Fruit fly (Drosophila melanogaster) whole organism, embryonic: ENCODE data around the gene CG32573.

ENCODE experiments used
- Antp ChIP-seq: fragments of 200-800 bp; sonication (Bioruptor generic); optimal IDR thresholded peaks from 3 replicates; lab custom pipeline; 2016; ENCODE audit warnings: missing biosample characterization, missing genetic modification characterization
- CG30020 ChIP-seq: fragments of 200-800 bp; optimal IDR thresholded peaks from 2 replicates; lab custom pipeline; 2019; ENCODE audit warnings: missing biosample characterization, mild to moderate bottlenecking, missing genetic modification characterization, moderate library complexity
- CG6683 ChIP-seq: fragments of 200-800 bp; sonication (Bioruptor generic); optimal IDR thresholded peaks from 2 replicates; lab custom pipeline; 2017; ENCODE audit warnings: missing biosample characterization, mild to moderate bottlenecking, missing genetic modification characterization, missing genetic modification reagents
- D ChIP-seq, 2 experiments: fragments of 200-800 bp in 1 of 2; fragments of >200 bp in 1 of 2; sonication (Bioruptor generic) in 1 of 2; optimal IDR thresholded peaks; 2 replicates in 1 of 2; 3 replicates in 1 of 2; lab custom pipeline; 2017; ENCODE audit warnings: mild to moderate bottlenecking in 1 of 2, missing biosample characterization in 1 of 2, missing genetic modification characterization in 1 of 2, missing genetic modification reagents in 1 of 2
- Dfd ChIP-seq, 2 experiments: fragments of >200 bp; optimal IDR thresholded peaks; 2 replicates each; lab custom pipeline; 2017; ENCODE audit warnings: missing biosample characterization in 2 of 2, missing genetic modification characterization in 2 of 2
- Dll ChIP-seq: fragments of 200-800 bp; sonication (Bioruptor generic); IDR thresholded peaks from 4 replicates; pipeline ENCODE4 v1.3.6; 2022; ENCODE audit warnings: missing biosample characterization, missing genetic modification characterization; ENCODE audit not compliant: partially characterized antibody
- Lpt ChIP-seq: fragments of >200 bp; optimal IDR thresholded peaks from 2 replicates; lab custom pipeline; 2018; ENCODE audit warnings: missing biosample characterization, missing genetic modification characterization
- bsh ChIP-seq, 2 experiments: fragments of 200-800 bp; sonication (Bioruptor generic); optimal IDR thresholded peaks; 2 replicates each; lab custom pipeline; 2017 to 2018; ENCODE audit warnings: mild to moderate bottlenecking in 2 of 2, missing biosample characterization in 2 of 2, missing genetic modification characterization in 2 of 2, moderate library complexity in 1 of 2
- chinmo ChIP-seq: fragments of 200-800 bp; sonication (Bioruptor generic); IDR thresholded peaks from 4 replicates; pipeline ENCODE4 v1.3.6; 2022; ENCODE audit warnings: missing biosample characterization, missing genetic modification characterization; ENCODE audit not compliant: partially characterized antibody
- nerfin-2 ChIP-seq: fragments of 200-800 bp; sonication (Bioruptor generic); IDR thresholded peaks from 2 replicates; pipeline ENCODE4 v1.3.6; 2022; ENCODE audit warnings: missing biosample characterization, missing genetic modification characterization; ENCODE audit not compliant: partially characterized antibody
- psq ChIP-seq: fragments of 200-800 bp; sonication (Bioruptor generic); optimal IDR thresholded peaks from 2 replicates; lab custom pipeline; 2017; ENCODE audit warnings: missing biosample characterization, missing genetic modification characterization
- zen2 ChIP-seq: fragments of 200-800 bp; sonication (Bioruptor generic); IDR thresholded peaks from 3 replicates; pipeline ENCODE4 v1.3.6; 2022; ENCODE audit warnings: missing biosample characterization, missing genetic modification characterization; ENCODE audit not compliant: partially characterized antibody

dm6 chrX:16694477-16694876 lies 43.3 kb downstream of the CG32573 start:
- TF ChIP-seq CG6683 (GFP tag; lab: Kevin White, UChicago) (no peak), Lpt (GFP tag; lab: Kevin White, UChicago) (no peak), nerfin-2 (GFP tag; lab: Robert Waterston, UW) (no peak), D (optimal IDR thresholded peaks at IDR 0.05; lab: Kevin White, UChicago) (no peak), D (GFP tag; optimal IDR thresholded peaks at IDR 0.05; lab: Kevin White, UChicago) (no peak), Dll (GFP tag; lab: Robert Waterston, UW) (no peak), zen2 (GFP tag; lab: Robert Waterston, UW) (no peak), psq (GFP tag; lab: Kevin White, UChicago) (no peak), Antp (GFP tag; lab: Kevin White, UChicago) (no peak), Dfd (GFP tag; optimal IDR thresholded peaks at IDR 0.05; lab: Kevin White, UChicago) (no peak), bsh (GFP tag; optimal IDR thresholded peaks at IDR 0.05; lab: Kevin White, UChicago) (no peak), CG30020 (no peak), chinmo (GFP tag; lab: Robert Waterston, UW) (no peak)
